Worm (Caenorhabditis elegans) whole organism, L4/young adult: ENCODE measurements around the gene Y48B6A.13.

Experiments used
- W03F9.2 ChIP-seq: fragments of 150-350 bp; optimal IDR thresholded peaks from 2 replicates; lab custom pipeline; 2014; ENCODE audit warnings: missing biosample characterization, missing genetic modification characterization
- dao-5 ChIP-seq: sonication (generic microtip); optimal IDR thresholded peaks from 2 replicates; lab custom pipeline; 2016; ENCODE audit warnings: missing genotype, missing genetic modification characterization, moderate library complexity, missing compliant biosample characterization
- him-1 ChIP-seq: sonication (generic microtip); optimal IDR thresholded peaks from 2 replicates; lab custom pipeline; 2016; ENCODE audit warnings: missing genotype, missing genetic modification reagents, missing genetic modification characterization, missing compliant biosample characterization

DNA sequence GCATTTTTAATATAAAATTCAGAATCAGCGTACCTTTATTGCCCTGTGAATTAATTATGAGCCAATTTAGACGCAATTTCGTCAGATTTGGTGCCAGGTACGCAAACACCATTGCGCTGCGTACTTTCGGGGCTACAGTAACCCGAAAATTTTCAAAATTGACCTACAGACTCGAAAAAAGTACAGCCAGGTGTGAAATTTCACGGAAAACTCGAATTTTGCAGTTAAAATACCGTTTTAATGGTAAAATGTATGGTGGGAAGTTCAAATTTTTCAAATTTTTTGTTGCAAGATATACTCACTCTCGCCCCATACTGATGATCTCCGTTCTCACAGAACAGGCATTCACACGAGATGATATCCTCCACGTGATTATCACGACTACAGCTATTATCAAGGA lies 10.5 kb upstream of the Y48B6A.13 start:
- TF ChIP-seq him-1 (tag; lab: Kevin White, UChicago) (no peak), dao-5 (tag; lab: Kevin White, UChicago) (no peak), W03F9.2 (no peak)
